Worm (Caenorhabditis elegans) whole organism, L3 larva: ENCODE results near the gene Y19D2B.1.

Experiments
- R02D3.7 ChIP-seq: fragments of 150-350 bp; optimal IDR thresholded peaks from 2 replicates; lab custom pipeline; 2014; ENCODE audit warnings: missing biosample characterization, missing genetic modification characterization
- ZK546.5 ChIP-seq: sonication (generic microtip); optimal IDR thresholded peaks from 2 replicates; lab custom pipeline; 2017; ENCODE audit warnings: missing biosample characterization, missing genetic modification characterization
- aly-2 ChIP-seq: fragments of 150-350 bp; optimal IDR thresholded peaks from 2 replicates; lab custom pipeline; 2014; ENCODE audit warnings: missing biosample characterization, missing genetic modification characterization
- ama-1 ChIP-seq: fragments of 150-350 bp; optimal IDR thresholded peaks from 2 replicates; lab custom pipeline; 2018
- ceh-16 ChIP-seq: sonication (generic microtip); optimal IDR thresholded peaks from 2 replicates; lab custom pipeline; 2017; ENCODE audit warnings: missing biosample characterization, missing genetic modification characterization
- ceh-28 ChIP-seq: fragments of 150-350 bp; optimal IDR thresholded peaks from 2 replicates; lab custom pipeline; 2014; ENCODE audit warnings: missing biosample characterization, missing genetic modification reagents, missing genetic modification characterization
- ceh-82 ChIP-seq: fragments of 150-350 bp; optimal IDR thresholded peaks from 2 replicates; lab custom pipeline; 2014; ENCODE audit warnings: missing biosample characterization, missing genetic modification characterization
- ceh-9 ChIP-seq: sonication (generic microtip); optimal IDR thresholded peaks from 2 replicates; lab custom pipeline; 2018; ENCODE audit warnings: missing biosample characterization, missing genetic modification characterization
- daf-12 ChIP-seq: fragments of 150-350 bp; optimal IDR thresholded peaks from 2 replicates; lab custom pipeline; 2014; ENCODE audit warnings: missing biosample characterization, missing genetic modification reagents, missing genetic modification characterization
- egl-27 ChIP-seq: sonication (generic microtip); optimal IDR thresholded peaks from 4 replicates; lab custom pipeline; 2017; ENCODE audit warnings: missing biosample characterization, missing genetic modification reagents, missing genetic modification characterization
- egl-5 ChIP-seq: fragments of 150-350 bp; optimal IDR thresholded peaks from 2 replicates; lab custom pipeline; 2017; ENCODE audit warnings: missing biosample characterization, missing genetic modification reagents, missing genetic modification characterization, inconsistent platforms
- elt-1 ChIP-seq: fragments of 150-350 bp; optimal IDR thresholded peaks from 2 replicates; lab custom pipeline; 2014; ENCODE audit warnings: missing biosample characterization, missing genetic modification characterization
- elt-2 ChIP-seq: sonication (generic microtip); optimal IDR thresholded peaks from 2 replicates; lab custom pipeline; 2016; ENCODE audit warnings: missing genetic modification reagents, mild to moderate bottlenecking, missing genetic modification characterization, missing compliant biosample characterization
- elt-3 ChIP-seq, 3 experiments: fragments of 150-350 bp in 1 of 3; sonication (generic microtip) in 2 of 3; optimal IDR thresholded peaks; 2 replicates in 2 of 3; 4 replicates in 1 of 3; lab custom pipeline; 2014 to 2017; ENCODE audit warnings: missing biosample characterization in 3 of 3, missing genetic modification characterization in 3 of 3
- eor-1 ChIP-seq, 2 experiments: fragments of 150-350 bp; optimal IDR thresholded peaks; 2 replicates each; lab custom pipeline; 2014 to 2018; ENCODE audit warnings: missing biosample characterization in 2 of 2, missing genetic modification characterization in 2 of 2
- fkh-10 ChIP-seq: sonication (generic microtip); optimal IDR thresholded peaks from 2 replicates; lab custom pipeline; 2017; ENCODE audit warnings: missing biosample characterization, missing genetic modification reagents, missing genetic modification characterization
- fkh-2 ChIP-seq: fragments of 150-350 bp; optimal IDR thresholded peaks from 2 replicates; lab custom pipeline; 2014; ENCODE audit warnings: missing biosample characterization, missing genetic modification reagents, missing genetic modification characterization
- fos-1 ChIP-seq: fragments of 150-350 bp; optimal IDR thresholded peaks from 2 replicates; lab custom pipeline; 2014; ENCODE audit warnings: missing biosample characterization, missing genetic modification characterization
- hmg-11 ChIP-seq: sonication (generic microtip); optimal IDR thresholded peaks from 2 replicates; lab custom pipeline; 2016; ENCODE audit warnings: missing genetic modification characterization, missing compliant biosample characterization
- jun-1 ChIP-seq: fragments of 150-350 bp; optimal IDR thresholded peaks from 2 replicates; lab custom pipeline; 2014; ENCODE audit warnings: missing biosample characterization, missing genetic modification reagents, missing genetic modification characterization
- lin-15B ChIP-seq: fragments of 150-350 bp; optimal IDR thresholded peaks from 2 replicates; lab custom pipeline; 2014; ENCODE audit warnings: missing biosample characterization, missing genetic modification characterization
- lin-39 ChIP-seq: fragments of 150-350 bp; optimal IDR thresholded peaks from 2 replicates; lab custom pipeline; 2018; ENCODE audit warnings: missing biosample characterization, missing genetic modification reagents, missing genetic modification characterization
- lsy-12 ChIP-seq: sonication (generic microtip); optimal IDR thresholded peaks from 2 replicates; lab custom pipeline; 2016; ENCODE audit warnings: mild to moderate bottlenecking, missing genetic modification characterization, missing compliant biosample characterization
- mdl-1 ChIP-seq: fragments of 150-350 bp; optimal IDR thresholded peaks from 2 replicates; lab custom pipeline; 2014; ENCODE audit warnings: missing biosample characterization, missing genetic modification characterization
- mml-1 ChIP-seq: fragments of 150-350 bp; sonication (generic microtip); optimal IDR thresholded peaks from 3 replicates; lab custom pipeline; 2014; ENCODE audit warnings: missing biosample characterization, missing genetic modification characterization
- nfya-1 ChIP-seq: sonication (generic microtip); optimal IDR thresholded peaks from 2 replicates; lab custom pipeline; 2017; ENCODE audit warnings: missing genetic modification characterization, mild to moderate bottlenecking, missing compliant biosample characterization, antibody characterized with exemption, moderate library complexity; ENCODE audit not compliant: insufficient read depth
- nhr-11 ChIP-seq: fragments of 150-350 bp; optimal IDR thresholded peaks from 2 replicates; lab custom pipeline; 2014; ENCODE audit warnings: missing biosample characterization, missing genetic modification characterization
- nhr-12 ChIP-seq: fragments of 150-350 bp; optimal IDR thresholded peaks from 2 replicates; lab custom pipeline; 2014; ENCODE audit warnings: missing biosample characterization, missing genetic modification characterization
- nhr-23 ChIP-seq: fragments of 150-350 bp; optimal IDR thresholded peaks from 2 replicates; lab custom pipeline; 2014; ENCODE audit warnings: missing biosample characterization, missing genetic modification reagents, missing genetic modification characterization
- nhr-237 ChIP-seq: fragments of 150-350 bp; optimal IDR thresholded peaks from 2 replicates; lab custom pipeline; 2014; ENCODE audit warnings: missing biosample characterization, missing genetic modification characterization
- nhr-25 ChIP-seq: sonication (generic microtip); optimal IDR thresholded peaks from 2 replicates; lab custom pipeline; 2017; ENCODE audit warnings: missing biosample characterization, missing genetic modification characterization
- nhr-28 ChIP-seq: fragments of 150-350 bp; optimal IDR thresholded peaks from 2 replicates; lab custom pipeline; 2014; ENCODE audit warnings: missing biosample characterization, missing genetic modification characterization
- nhr-43 ChIP-seq: sonication (generic microtip); optimal IDR thresholded peaks from 2 replicates; lab custom pipeline; 2016; ENCODE audit warnings: mild to moderate bottlenecking, missing genetic modification characterization, missing compliant biosample characterization; ENCODE audit not compliant: poor library complexity, severe bottlenecking
- nhr-67 ChIP-seq: fragments of 150-350 bp; optimal IDR thresholded peaks from 2 replicates; lab custom pipeline; 2014; ENCODE audit warnings: missing biosample characterization, missing genetic modification characterization
- nhr-76 ChIP-seq: fragments of 150-350 bp; sonication (generic microtip); optimal IDR thresholded peaks from 5 replicates; lab custom pipeline; 2014; ENCODE audit warnings: missing biosample characterization, missing genetic modification characterization
- nhr-77 ChIP-seq: fragments of 150-350 bp; optimal IDR thresholded peaks from 2 replicates; lab custom pipeline; 2014; ENCODE audit warnings: missing biosample characterization, missing genetic modification characterization
- pha-4 ChIP-seq: fragments of 150-350 bp; optimal IDR thresholded peaks from 2 replicates; lab custom pipeline; 2014; ENCODE audit warnings: missing biosample characterization, missing genetic modification reagents, missing genetic modification characterization
- pqm-1 ChIP-seq: fragments of 150-350 bp; optimal IDR thresholded peaks from 2 replicates; lab custom pipeline; 2017; ENCODE audit warnings: missing biosample characterization, missing genetic modification characterization, inconsistent platforms
- sea-2 ChIP-seq: fragments of 150-350 bp; sonication (generic microtip); optimal IDR thresholded peaks from 4 replicates; lab custom pipeline; 2014; ENCODE audit warnings: missing biosample characterization, missing genetic modification reagents, missing genetic modification characterization
- skn-1 ChIP-seq: fragments of 150-350 bp; optimal IDR thresholded peaks from 2 replicates; lab custom pipeline; 2014; ENCODE audit warnings: missing biosample characterization, missing genetic modification characterization
- snpc-4 ChIP-seq: fragments of 150-350 bp; optimal IDR thresholded peaks from 2 replicates; lab custom pipeline; 2014; ENCODE audit warnings: missing biosample characterization, missing genetic modification characterization
- tbx-2 ChIP-seq: sonication (generic microtip); optimal IDR thresholded peaks from 2 replicates; lab custom pipeline; 2016; ENCODE audit warnings: mild to moderate bottlenecking, missing genetic modification characterization, missing compliant biosample characterization
- unc-39 ChIP-seq: sonication (generic microtip); optimal IDR thresholded peaks from 4 replicates; lab custom pipeline; 2017; ENCODE audit warnings: missing biosample characterization, missing genetic modification characterization
- unc-62 ChIP-seq: fragments of 150-350 bp; sonication (generic microtip); optimal IDR thresholded peaks from 4 replicates; lab custom pipeline; 2014; ENCODE audit warnings: missing biosample characterization, missing genetic modification reagents, missing genetic modification characterization
- zag-1 ChIP-seq: fragments of 150-350 bp; optimal IDR thresholded peaks from 2 replicates; lab custom pipeline; 2014; ENCODE audit warnings: missing biosample characterization, missing genetic modification characterization
- ztf-11 ChIP-seq: fragments of 150-350 bp; optimal IDR thresholded peaks from 2 replicates; lab custom pipeline; 2014; ENCODE audit warnings: missing biosample characterization, missing genetic modification characterization
- ztf-4 ChIP-seq: fragments of 150-350 bp; optimal IDR thresholded peaks from 2 replicates; lab custom pipeline; 2014; ENCODE audit warnings: missing biosample characterization, missing genetic modification characterization

Y19D2B.1 gene

DNA sequence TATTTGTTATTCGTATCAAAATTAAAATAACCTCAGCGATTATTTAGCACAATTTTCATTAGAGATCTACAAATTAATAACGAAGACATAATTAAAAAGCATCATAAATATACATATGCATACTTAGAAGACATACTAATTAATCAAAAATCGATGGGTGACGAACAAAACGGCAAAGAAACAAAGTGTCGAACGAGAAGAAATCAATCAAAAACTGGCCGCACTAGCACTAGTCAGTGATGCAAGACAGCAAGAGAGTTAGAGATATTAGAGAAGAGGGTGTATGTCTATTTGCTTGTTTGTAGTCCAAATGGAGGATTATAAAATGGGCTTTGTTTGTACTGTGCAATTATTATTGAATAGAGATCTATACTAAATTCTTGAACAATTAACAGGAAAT, 24.1 kb upstream of the Y19D2B.1 start:
- no peak for TF ChIP-seq unc-62 (GFP tag; lab: Kevin White, UChicago)
- no peak for TF ChIP-seq aly-2 (tag; lab: Kevin White, UChicago)
- no peak for TF ChIP-seq elt-1
- TF ChIP-seq ztf-4 (tag; lab: Kevin White, UChicago): no peak
- TF ChIP-seq sea-2: no peak
- TF ChIP-seq ama-1 (lab: Kevin White, UChicago): no peak
- no peak for TF ChIP-seq nhr-237 (tag; lab: Kevin White, UChicago)
- no peak for TF ChIP-seq elt-2 (tag; lab: Kevin White, UChicago)
- no peak for TF ChIP-seq nhr-43 (tag; lab: Kevin White, UChicago)
- TF ChIP-seq nhr-28 (tag; lab: Kevin White, UChicago): no peak
- no peak for TF ChIP-seq tbx-2 (tag; lab: Kevin White, UChicago)
- TF ChIP-seq nhr-25 (tag; lab: Kevin White, UChicago): no peak
- TF ChIP-seq fkh-2 (tag; lab: Kevin White, UChicago): no peak
- no peak for TF ChIP-seq skn-1 (tag; lab: Kevin White, UChicago)
- no peak for TF ChIP-seq egl-27 (tag; lab: Kevin White, UChicago)
- TF ChIP-seq nhr-67 (tag; lab: Kevin White, UChicago): no peak
- TF ChIP-seq pqm-1: no peak
- no peak for TF ChIP-seq R02D3.7 (tag; lab: Kevin White, UChicago)
- no peak for TF ChIP-seq ceh-16
- TF ChIP-seq nhr-11 (tag; lab: Kevin White, UChicago): no peak
- TF ChIP-seq nhr-77: no peak
- TF ChIP-seq pha-4 (tag; lab: Kevin White, UChicago): peak; percentile 28
- no peak for TF ChIP-seq mdl-1
- no peak for TF ChIP-seq ceh-28 (tag; lab: Kevin White, UChicago)
- TF ChIP-seq nhr-12 (tag; lab: Kevin White, UChicago): no peak
- TF ChIP-seq ZK546.5: no peak
- TF ChIP-seq mml-1: no peak
- TF ChIP-seq egl-5 (tag; lab: Kevin White, UChicago): no peak
- TF ChIP-seq ztf-11 (tag; lab: Kevin White, UChicago): no peak
- TF ChIP-seq ceh-9 (tag; lab: Kevin White, UChicago): no peak
- no peak for TF ChIP-seq daf-12 (tag; lab: Kevin White, UChicago)
- no peak for TF ChIP-seq zag-1 (tag; lab: Kevin White, UChicago)
- no peak for TF ChIP-seq fos-1 (tag; lab: Kevin White, UChicago)
- no peak for TF ChIP-seq ceh-82 (tag; lab: Kevin White, UChicago)
- no peak for TF ChIP-seq nhr-76 (tag; lab: Kevin White, UChicago)
- peak; percentile 20 for TF ChIP-seq snpc-4 (tag; lab: Kevin White, UChicago)
- no peak for TF ChIP-seq eor-1 (tag; optimal IDR thresholded peaks at IDR 0.05; lab: Kevin White, UChicago)
- peak; percentile 5 for TF ChIP-seq nhr-23
- TF ChIP-seq elt-3 (tag; optimal IDR thresholded peaks at IDR 0.05; lab: Kevin White, UChicago): no peak
- TF ChIP-seq fkh-10 (GFP tag; lab: Kevin White, UChicago): no peak
- no peak for TF ChIP-seq jun-1 (tag; lab: Kevin White, UChicago)
- no peak for TF ChIP-seq lsy-12 (tag; lab: Kevin White, UChicago)
- peak; percentile 13 for TF ChIP-seq hmg-11 (tag; lab: Kevin White, UChicago)
- TF ChIP-seq lin-39 (tag; lab: Kevin White, UChicago): peak; percentile 65
- TF ChIP-seq nfya-1: peak; percentile 59
- TF ChIP-seq unc-39 (tag; lab: Kevin White, UChicago): no peak
- no peak for TF ChIP-seq lin-15B (tag; lab: Kevin White, UChicago)
- TF ChIP-seq, all 47 proteins: peak for 6
